Fruit fly (Drosophila melanogaster) whole organism, embryonic: Measurements from ENCODE around the gene CG7564.

ENCODE experiments used
- BtbVII ChIP-seq: fragments of 200-800 bp; sonication (Bioruptor generic); optimal IDR thresholded peaks from 3 replicates; lab custom pipeline; 2017; ENCODE audit warnings: missing biosample characterization, mild to moderate bottlenecking, missing genetic modification characterization
- CG10543 ChIP-seq: fragments of 200-800 bp; sonication (Bioruptor generic); optimal IDR thresholded peaks from 3 replicates; lab custom pipeline; 2017; ENCODE audit warnings: missing biosample characterization, mild to moderate bottlenecking, missing genetic modification characterization, moderate library complexity
- CG11247 ChIP-seq: fragments of 200-800 bp; sonication (Bioruptor generic); IDR thresholded peaks from 2 replicates; pipeline ENCODE4 v1.3.6; 2022; ENCODE audit warnings: missing biosample characterization, missing genetic modification characterization
- CG13287 ChIP-seq: fragments of 200-800 bp; sonication (Bioruptor generic); IDR thresholded peaks from 2 replicates; pipeline ENCODE4 v1.3.6; 2022; ENCODE audit warnings: missing biosample characterization, missing genetic modification characterization; ENCODE audit not compliant: partially characterized antibody
- CG1529 ChIP-seq: fragments of 200-800 bp; sonication (Bioruptor generic); optimal IDR thresholded peaks from 3 replicates; lab custom pipeline; 2018; ENCODE audit warnings: missing biosample characterization, missing genetic modification characterization
- CG17186 ChIP-seq: fragments of 200-800 bp; sonication (Bioruptor generic); optimal IDR thresholded peaks from 3 replicates; lab custom pipeline; 2017; ENCODE audit warnings: missing biosample characterization, missing genetic modification reagents, missing genetic modification characterization
- CG2116 ChIP-seq: fragments of 200-800 bp; sonication (Bioruptor generic); optimal IDR thresholded peaks from 3 replicates; lab custom pipeline; 2018; ENCODE audit warnings: missing biosample characterization, mild to moderate bottlenecking, missing genetic modification characterization
- CG30020 ChIP-seq: fragments of 200-800 bp; optimal IDR thresholded peaks from 2 replicates; lab custom pipeline; 2019; ENCODE audit warnings: missing biosample characterization, mild to moderate bottlenecking, missing genetic modification characterization, moderate library complexity
- CG31224 ChIP-seq: fragments of 200-800 bp; sonication (Bioruptor generic); IDR thresholded peaks from 2 replicates; pipeline ENCODE4 v1.3.6; 2022; ENCODE audit warnings: missing biosample characterization, missing genetic modification characterization
- CG31441 ChIP-seq: fragments of 200-800 bp; sonication (Bioruptor generic); IDR thresholded peaks from 2 replicates; pipeline ENCODE4 v1.3.6; 2022; ENCODE audit warnings: missing biosample characterization, missing genetic modification characterization
- CG3163 ChIP-seq: fragments of 200-800 bp; sonication (Bioruptor generic); optimal IDR thresholded peaks from 3 replicates; lab custom pipeline; 2016; ENCODE audit warnings: missing biosample characterization, missing genetic modification characterization
- CG3407 ChIP-seq: fragments of 200-800 bp; sonication (Bioruptor generic); optimal IDR thresholded peaks from 2 replicates; lab custom pipeline; 2018; ENCODE audit warnings: missing biosample characterization, mild to moderate bottlenecking, missing genetic modification characterization
- CG4328 ChIP-seq: fragments of 200-800 bp; sonication (Bioruptor generic); optimal IDR thresholded peaks from 3 replicates; lab custom pipeline; 2017; ENCODE audit warnings: missing biosample characterization, missing genetic modification reagents, missing genetic modification characterization
- CG4854 ChIP-seq: fragments of 200-800 bp; sonication (Bioruptor generic); optimal IDR thresholded peaks from 2 replicates; lab custom pipeline; 2016; ENCODE audit warnings: missing biosample characterization, missing genetic modification characterization, inconsistent platforms
- CG5245 ChIP-seq: fragments of 200-800 bp; sonication (Bioruptor generic); optimal IDR thresholded peaks from 3 replicates; lab custom pipeline; 2016; ENCODE audit warnings: missing biosample characterization, missing genetic modification characterization
- CG7987 ChIP-seq: fragments of 200-800 bp; sonication (Bioruptor generic); optimal IDR thresholded peaks from 2 replicates; lab custom pipeline; 2018; ENCODE audit warnings: missing biosample characterization, mild to moderate bottlenecking, missing genetic modification characterization, moderate library complexity
- CG9437 ChIP-seq: fragments of 200-800 bp; sonication (Bioruptor generic); optimal IDR thresholded peaks from 2 replicates; lab custom pipeline; 2018; ENCODE audit warnings: missing biosample characterization, mild to moderate bottlenecking, missing genetic modification characterization
- CG9727 ChIP-seq: fragments of 200-800 bp; sonication (Bioruptor generic); optimal IDR thresholded peaks from 3 replicates; lab custom pipeline; 2017; ENCODE audit warnings: missing biosample characterization, mild to moderate bottlenecking, missing genetic modification characterization
- D19A ChIP-seq: fragments of 200-800 bp; optimal IDR thresholded peaks from 3 replicates; lab custom pipeline; 2019; ENCODE audit warnings: missing biosample characterization, mild to moderate bottlenecking, missing genetic modification characterization, moderate library complexity
- D19B ChIP-seq: fragments of 200-800 bp; sonication (Bioruptor generic); optimal IDR thresholded peaks from 2 replicates; lab custom pipeline; 2017; ENCODE audit warnings: missing biosample characterization, mild to moderate bottlenecking, missing genetic modification characterization
- Dll ChIP-seq: fragments of 200-800 bp; sonication (Bioruptor generic); IDR thresholded peaks from 4 replicates; pipeline ENCODE4 v1.3.6; 2022; ENCODE audit warnings: missing biosample characterization, missing genetic modification characterization; ENCODE audit not compliant: partially characterized antibody
- Dp ChIP-seq: fragments of 200-800 bp; sonication (Bioruptor generic); optimal IDR thresholded peaks from 2 replicates; lab custom pipeline; 2018; ENCODE audit warnings: missing biosample characterization, mild to moderate bottlenecking, missing genetic modification characterization, moderate library complexity
- Fer2 ChIP-seq: fragments of 200-800 bp; sonication (Bioruptor generic); optimal IDR thresholded peaks from 2 replicates; lab custom pipeline; 2018; ENCODE audit warnings: missing biosample characterization, mild to moderate bottlenecking, missing genetic modification characterization, moderate library complexity
- GATAe ChIP-seq: fragments of 200-800 bp; sonication (Bioruptor generic); conservative IDR thresholded peaks from 2 replicates; pipeline ENCODE4 v1.3.6; 2022; ENCODE audit warnings: missing biosample characterization, missing genetic modification characterization
- Gug ChIP-seq: fragments of 200-800 bp; sonication (Bioruptor generic); IDR thresholded peaks from 4 replicates; pipeline ENCODE4 v1.3.6; 2022; ENCODE audit warnings: missing biosample characterization, missing genetic modification characterization
- Hey ChIP-seq: fragments of 200-800 bp; sonication (Bioruptor generic); optimal IDR thresholded peaks from 3 replicates; lab custom pipeline; 2018; ENCODE audit warnings: missing biosample characterization, mild to moderate bottlenecking, missing genetic modification characterization
- HmgD ChIP-seq: fragments of 200-800 bp; sonication (Bioruptor generic); optimal IDR thresholded peaks from 3 replicates; lab custom pipeline; 2016; ENCODE audit warnings: missing biosample characterization, missing genetic modification characterization
- Hmr ChIP-seq: fragments of 200-800 bp; sonication (Bioruptor generic); optimal IDR thresholded peaks from 3 replicates; lab custom pipeline; 2017; ENCODE audit warnings: mild to moderate bottlenecking, missing biosample characterization, missing genetic modification reagents, missing genetic modification characterization
- Hmx ChIP-seq: fragments of 200-800 bp; sonication (Bioruptor generic); optimal IDR thresholded peaks from 2 replicates; lab custom pipeline; 2016; ENCODE audit warnings: missing biosample characterization, missing genetic modification characterization
- MTF-1 ChIP-seq: fragments of 200-800 bp; sonication (Bioruptor generic); optimal IDR thresholded peaks from 2 replicates; lab custom pipeline; 2018; ENCODE audit warnings: missing biosample characterization, mild to moderate bottlenecking, missing genetic modification characterization, borderline replicate concordance
- Opbp ChIP-seq: fragments of 200-800 bp; sonication (Bioruptor generic); IDR thresholded peaks from 3 replicates; pipeline ENCODE4 v1.3.6; 2022; ENCODE audit warnings: missing biosample characterization, missing genetic modification characterization; ENCODE audit not compliant: partially characterized antibody
- Ssrp ChIP-seq: fragments of 200-800 bp; sonication (Bioruptor generic); optimal IDR thresholded peaks from 2 replicates; lab custom pipeline; 2018; ENCODE audit warnings: missing biosample characterization, mild to moderate bottlenecking, missing genetic modification characterization, moderate library complexity
- aop ChIP-seq: fragments of 200-800 bp; sonication (Bioruptor generic); IDR thresholded peaks from 2 replicates; pipeline ENCODE4 v1.3.6; 2022; ENCODE audit warnings: missing biosample characterization, missing genetic modification characterization
- bigmax ChIP-seq: fragments of 200-800 bp; sonication (Bioruptor generic); optimal IDR thresholded peaks from 2 replicates; lab custom pipeline; 2018; ENCODE audit warnings: missing biosample characterization, mild to moderate bottlenecking, missing genetic modification characterization
- chm ChIP-seq: fragments of 200-800 bp; sonication (Bioruptor generic); IDR thresholded peaks from 2 replicates; pipeline ENCODE4 v1.3.6; 2022; ENCODE audit warnings: missing biosample characterization, missing genetic modification characterization
- chn ChIP-seq: fragments of 200-800 bp; sonication (Bioruptor generic); optimal IDR thresholded peaks from 2 replicates; lab custom pipeline; 2016; ENCODE audit warnings: missing biosample characterization, missing genetic modification characterization
- corto ChIP-seq: fragments of 200-800 bp; sonication (Bioruptor generic); optimal IDR thresholded peaks from 2 replicates; lab custom pipeline; 2016; ENCODE audit warnings: missing biosample characterization, mild to moderate bottlenecking, missing genetic modification characterization, moderate library complexity
- crp ChIP-seq, 2 experiments: fragments of 200-800 bp; sonication (Bioruptor generic); optimal IDR thresholded peaks; 2 replicates in 1 of 2; 3 replicates in 1 of 2; lab custom pipeline; 2017; ENCODE audit warnings: missing biosample characterization in 2 of 2, missing genetic modification characterization in 2 of 2, mild to moderate bottlenecking in 1 of 2, moderate library complexity in 1 of 2
- da ChIP-seq: fragments of 200-800 bp; sonication (Bioruptor generic); optimal IDR thresholded peaks from 2 replicates; lab custom pipeline; 2016; ENCODE audit warnings: missing biosample characterization, missing genetic modification characterization
- esg ChIP-seq: fragments of 200-800 bp; sonication (Bioruptor generic); conservative IDR thresholded peaks from 2 replicates; pipeline ENCODE4 v1.3.6; 2022; ENCODE audit warnings: missing biosample characterization, missing genetic modification characterization
- eve ChIP-seq, 2 experiments: fragments of >200 bp; optimal IDR thresholded peaks; 2 replicates each; lab custom pipeline; 2017; ENCODE audit warnings: missing biosample characterization in 2 of 2, missing genetic modification characterization in 2 of 2
- exex ChIP-seq: fragments of 200-800 bp; sonication (Bioruptor generic); optimal IDR thresholded peaks from 4 replicates; lab custom pipeline; 2018; ENCODE audit warnings: missing biosample characterization, mild to moderate bottlenecking, missing genetic modification characterization, moderate library complexity
- fd102C ChIP-seq: fragments of 200-800 bp; sonication (Bioruptor generic); optimal IDR thresholded peaks from 2 replicates; lab custom pipeline; 2018; ENCODE audit warnings: missing biosample characterization, mild to moderate bottlenecking, missing genetic modification characterization, moderate library complexity
- gro ChIP-seq: fragments of 200-800 bp; sonication (Bioruptor generic); optimal IDR thresholded peaks from 2 replicates; lab custom pipeline; 2016; ENCODE audit warnings: missing biosample characterization, missing genetic modification characterization
- gsb ChIP-seq: fragments of 200-800 bp; sonication (Bioruptor generic); IDR thresholded peaks from 2 replicates; pipeline ENCODE4 v1.3.6; 2022; ENCODE audit warnings: missing biosample characterization, missing genetic modification characterization
- gt ChIP-seq: fragments of 200-800 bp; sonication (Bioruptor generic); IDR thresholded peaks from 2 replicates; pipeline ENCODE4 v1.3.6; 2022; ENCODE audit warnings: missing biosample characterization, missing genetic modification characterization
- hth ChIP-seq: fragments of >200 bp; optimal IDR thresholded peaks from 2 replicates; lab custom pipeline; 2017; ENCODE audit warnings: inconsistent platforms
- inv ChIP-seq: fragments of 200-800 bp; sonication (Bioruptor generic); IDR thresholded peaks from 2 replicates; pipeline ENCODE4 v1.3.6; 2022; ENCODE audit warnings: missing biosample characterization, missing genetic modification characterization; ENCODE audit not compliant: partially characterized antibody
- p53 ChIP-seq: fragments of 200-800 bp; sonication (Bioruptor generic); optimal IDR thresholded peaks from 2 replicates; lab custom pipeline; 2016; ENCODE audit warnings: missing biosample characterization, missing genetic modification characterization
- pho ChIP-seq: fragments of 200-800 bp; sonication (Bioruptor generic); optimal IDR thresholded peaks from 2 replicates; lab custom pipeline; 2016; ENCODE audit warnings: missing biosample characterization, missing genetic modification characterization
- vvl ChIP-seq: fragments of 200-800 bp; sonication (Bioruptor generic); IDR thresholded peaks from 2 replicates; pipeline ENCODE4 v1.3.6; 2022; ENCODE audit warnings: missing biosample characterization, missing genetic modification characterization

CG7564 gene

dm6 chr3L:17474711-17475451, 39.2 kb upstream of the CG7564 start, which contains the start of the genes UQCR-Q and CG46525 (continued):
- TF ChIP-seq Ssrp (tag; lab: Kevin White, UChicago) (no peak), Hmr (GFP tag; lab: Kevin White, UChicago) (peak; percentile 78), CG3407 (GFP tag; lab: Kevin White, UChicago) (no peak), Gug (no peak), GATAe (no peak), CG3163 (no peak), corto (no peak), fd102C (no peak), CG13287 (GFP tag; lab: Robert Waterston, UW) (peak; percentile 39; the same call in 1 of the 2 replicates), CG2116 (GFP tag; lab: Kevin White, UChicago) (peak; percentile 79), gro (GFP tag; lab: Kevin White, UChicago) (no peak), Dll (0 out of 4 replicates have a peak, but pooled peaks have one; percentile 20), Hey (tag; lab: Kevin White, UChicago) (no peak), chn (GFP tag; lab: Kevin White, UChicago) (no peak), exex (tag; lab: Kevin White, UChicago) (peak; percentile 59), CG9727 (GFP tag; lab: Kevin White, UChicago) (no peak), da (GFP tag; lab: Kevin White, UChicago) (no peak), CG30020 (tag; lab: Kevin White, UChicago) (no peak), D19A (tag; lab: Kevin White, UChicago) (no peak), CG11247 (GFP tag; lab: Robert Waterston, UW) (no peak), CG9437 (no peak), p53 (GFP tag; lab: Kevin White, UChicago) (no peak), crp (GFP tag; optimal IDR thresholded peaks at IDR 0.05; lab: Kevin White, UChicago) (peak in 1 of 2 experiments; percentile 55), HmgD (peak; percentile 8), esg (GFP tag; lab: Robert Waterston, UW) (no peak), eve (GFP tag; optimal IDR thresholded peaks at IDR 0.05; lab: Kevin White, UChicago) (no peak), CG31441 (GFP tag; lab: Robert Waterston, UW) (0 out of 2 replicates have a peak, but pooled peaks have one; percentile 14), CG31224 (no peak), CG4854 (GFP tag; lab: Kevin White, UChicago) (no peak), BtbVII (GFP tag; lab: Kevin White, UChicago) (no peak), aop (no peak), CG17186 (GFP tag; lab: Kevin White, UChicago) (no peak), D19B (GFP tag; lab: Kevin White, UChicago) (no peak), Fer2 (tag; lab: Kevin White, UChicago) (no peak), chm (GFP tag; lab: Robert Waterston, UW) (no peak), CG7987 (GFP tag; lab: Kevin White, UChicago) (peak; percentile 8), bigmax (peak; percentile 66), vvl (GFP tag; lab: Robert Waterston, UW) (0 out of 2 replicates have a peak, but pooled peaks have one; percentile 26), hth (lab: Kevin White, UChicago) (no peak), CG1529 (GFP tag; lab: Kevin White, UChicago) (no peak)

- TF ChIP-seq CG4328 (GFP tag; lab: Kevin White, UChicago) = peak; percentile 3
- no peak for TF ChIP-seq pho
- TF ChIP-seq Dp (GFP tag; lab: Kevin White, UChicago) = peak; percentile 35
- TF ChIP-seq Hmx = no peak
- TF ChIP-seq gt (GFP tag; lab: Robert Waterston, UW) = no peak
- TF ChIP-seq CG5245 = peak; percentile 22
- no peak for TF ChIP-seq gsb
- peak; percentile 72; the same call in 1 of the 2 replicates for TF ChIP-seq inv (GFP tag; lab: Robert Waterston, UW)
- no peak for TF ChIP-seq MTF-1 (GFP tag; lab: Kevin White, UChicago)
- peak; percentile 75; the same call in 2 of the 3 replicates for TF ChIP-seq Opbp
- TF ChIP-seq CG10543 (GFP tag; lab: Kevin White, UChicago) = peak; percentile 56
Observed at dm6 chr3L:17475979-17476393, 38.1 kb upstream of the CG7564 start, which contains the start of gene CG34250. Gene CG34250 (plus strand): TSS chr3L:17476222.
